Worm (Caenorhabditis elegans): ENCODE results near the gene asp-7.
"Not testable (repeated sequence)": the region's sequence is repeated elsewhere in the genome, so short reads cannot be mapped to it uniquely, and the experiment has no call there.

Gene asp-7

DNA sequence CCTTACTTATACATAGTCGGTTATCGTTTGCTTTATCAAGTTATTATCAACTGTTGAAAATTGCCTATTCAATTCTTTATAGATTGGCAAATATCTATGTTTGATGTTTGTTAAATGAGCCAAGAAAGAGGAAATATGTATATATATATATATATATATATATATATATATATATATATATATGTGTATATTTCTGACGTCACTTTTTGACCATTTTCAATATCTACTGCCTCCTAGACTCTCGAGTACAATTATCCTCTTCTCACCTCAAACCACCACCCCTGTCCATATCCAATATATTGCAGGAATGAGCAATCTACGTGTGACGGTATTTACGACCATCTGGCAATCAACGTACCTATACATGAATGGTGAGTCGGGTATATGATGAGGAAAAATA lies 16.8 kb downstream of the asp-7 start, which contains the start of gene F59D6.1:
Gene F59D6.1, plus strand, starts transcription at position 301 of the 400 bp plus-strand sequence.
- no peak for TF ChIP-seq ama-1 (optimal IDR thresholded peaks at IDR 0.05)

DNA sequence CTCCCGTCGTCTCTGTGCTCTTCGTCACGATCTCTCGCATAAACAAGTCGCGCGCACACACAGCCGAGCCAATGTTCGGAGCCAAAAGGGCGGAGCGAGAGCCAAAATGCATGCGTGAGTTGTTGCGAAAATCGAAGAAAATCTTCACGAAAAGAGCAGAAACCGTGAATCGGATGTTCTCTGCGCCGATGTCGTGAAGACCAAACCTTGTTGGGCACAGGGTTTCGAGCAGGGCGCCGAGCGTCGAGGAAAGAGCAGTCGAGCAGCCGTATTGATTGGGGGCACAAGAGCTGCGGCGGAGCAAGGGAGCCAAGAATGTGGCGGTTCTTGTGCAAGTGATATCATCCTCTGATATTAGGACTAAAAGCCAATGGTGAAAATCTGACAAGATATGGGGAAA lies 18.3 kb downstream of the asp-7 start:
- TF ChIP-seq tbx-11 (GFP tag; IDR thresholded peaks at IDR 0.05), result no peak
- no peak for TF ChIP-seq pes-1 (GFP tag; IDR thresholded peaks at IDR 0.05)
- TF ChIP-seq flt-1 (GFP tag; IDR thresholded peaks at IDR 0.05), result no peak
- TF ChIP-seq sea-1 (GFP tag; conservative IDR thresholded peaks at IDR 0.05), result no peak
- no peak for TF ChIP-seq ets-7 (tag; optimal IDR thresholded peaks at IDR 0.05)
- TF ChIP-seq hmg-4 (GFP tag; optimal IDR thresholded peaks at IDR 0.05), result no peak
- no peak for TF ChIP-seq scrt-1 (GFP tag; IDR thresholded peaks at IDR 0.05)
- TF ChIP-seq ama-1 (optimal IDR thresholded peaks at IDR 0.05), result no peak
- TF ChIP-seq ceh-13 (GFP tag; optimal IDR thresholded peaks at IDR 0.05), result no peak
- no peak for TF ChIP-seq ceh-36 (tag; optimal IDR thresholded peaks at IDR 0.05)
- TF ChIP-seq tbx-37 (GFP tag; conservative IDR thresholded peaks at IDR 0.05), result no peak
- TF ChIP-seq aly-1 (tag; optimal IDR thresholded peaks at IDR 0.05), result no peak
- TF ChIP-seq tra-4 (tag; optimal IDR thresholded peaks at IDR 0.05), result no peak
- no peak for TF ChIP-seq hnd-1 (tag; optimal IDR thresholded peaks at IDR 0.05)
- no peak for TF ChIP-seq F13C5.2 (tag; optimal IDR thresholded peaks at IDR 0.05)
- TF ChIP-seq B0310.2 (tag; optimal IDR thresholded peaks at IDR 0.05), result no peak

DNA sequence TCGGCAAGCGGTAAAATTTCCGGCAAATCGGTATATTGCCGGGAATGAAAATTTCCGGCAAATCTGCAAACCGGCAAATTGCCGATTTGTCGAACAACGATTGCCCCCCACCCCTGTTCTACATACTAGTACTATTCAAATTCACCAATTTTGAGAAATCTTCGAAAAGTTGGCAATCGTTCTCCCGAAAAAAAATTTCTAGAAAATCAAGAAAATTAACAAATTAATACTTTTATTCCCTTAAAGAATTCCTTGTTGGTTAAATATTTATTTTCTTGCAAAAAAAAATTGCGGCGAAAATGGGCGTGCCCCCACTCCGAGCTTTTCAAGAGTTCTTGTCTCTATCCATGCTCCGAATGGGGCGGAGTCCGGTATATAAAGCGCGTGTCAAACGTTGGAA lies 26.2 kb downstream of the asp-7 start, which contains the start of gene C50H11.8:
Gene C50H11.8, plus strand, starts transcription at position 301 of the 400 bp plus-strand sequence.
- TF ChIP-seq hmbx-1 (tag; optimal IDR thresholded peaks at IDR 0.05), result no peak

- no peak for TF ChIP-seq flt-1 (GFP tag; IDR thresholded peaks at IDR 0.05)
- TF ChIP-seq ets-7 (tag; optimal IDR thresholded peaks at IDR 0.05), result no peak
- no peak for TF ChIP-seq tbx-11 (GFP tag; IDR thresholded peaks at IDR 0.05)
- no peak for TF ChIP-seq hnd-1 (tag; optimal IDR thresholded peaks at IDR 0.05)
- TF ChIP-seq sea-1 (GFP tag; conservative IDR thresholded peaks at IDR 0.05), result no peak
- no peak for TF ChIP-seq ama-1 (optimal IDR thresholded peaks at IDR 0.05)
- no peak for TF ChIP-seq ceh-36 (tag; optimal IDR thresholded peaks at IDR 0.05)
- TF ChIP-seq hmg-4 (GFP tag; optimal IDR thresholded peaks at IDR 0.05), result no peak
- no peak for TF ChIP-seq tra-4 (tag; optimal IDR thresholded peaks at IDR 0.05)
- TF ChIP-seq scrt-1 (GFP tag; IDR thresholded peaks at IDR 0.05), result no peak
- TF ChIP-seq B0310.2 (tag; optimal IDR thresholded peaks at IDR 0.05), result no peak
- TF ChIP-seq pes-1 (GFP tag; IDR thresholded peaks at IDR 0.05), result no peak
- TF ChIP-seq tbx-37 (GFP tag; conservative IDR thresholded peaks at IDR 0.05), result no peak
- no peak for TF ChIP-seq ceh-13 (GFP tag; optimal IDR thresholded peaks at IDR 0.05)
- TF ChIP-seq F13C5.2 (tag; optimal IDR thresholded peaks at IDR 0.05), result no peak
- no peak for TF ChIP-seq hmbx-1 (tag; optimal IDR thresholded peaks at IDR 0.05)
Measured at ce11 chrV:3058996-3059395, 30.9 kb downstream of the asp-7 start, which contains the start of gene str-244. Gene str-244 (minus strand): TSS chrV:3059096.

DNA sequence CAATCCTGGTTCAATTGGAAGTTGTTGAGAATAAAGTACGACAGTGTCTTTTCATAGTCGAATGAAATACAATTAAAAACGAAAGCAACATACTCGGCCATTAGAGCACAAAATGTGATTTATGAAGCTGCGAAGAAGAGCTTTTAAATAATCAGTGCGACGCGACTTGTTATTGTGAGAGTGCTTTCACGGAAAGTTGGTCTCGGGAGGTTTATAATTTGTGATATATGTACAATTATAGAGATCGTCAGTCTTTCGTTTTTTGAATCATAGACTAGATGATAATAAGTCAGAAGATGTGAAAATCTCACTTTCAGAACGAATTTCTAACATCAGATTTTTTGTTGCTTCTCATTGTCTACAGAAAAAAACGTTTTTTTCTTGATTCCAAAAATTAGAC lies 34.0 kb downstream of the asp-7 start, which contains the start of gene srt-15:
Gene srt-15, minus strand, starts transcription at position 101 of the 400 bp plus-strand sequence.
- TF ChIP-seq hnd-1 (tag; optimal IDR thresholded peaks at IDR 0.05), result no peak
- no peak for TF ChIP-seq tra-4 (tag; optimal IDR thresholded peaks at IDR 0.05)
- TF ChIP-seq ceh-13 (GFP tag; optimal IDR thresholded peaks at IDR 0.05), result no peak
- TF ChIP-seq ama-1 (optimal IDR thresholded peaks at IDR 0.05), result no peak
- TF ChIP-seq flt-1 (GFP tag; IDR thresholded peaks at IDR 0.05), result no peak
- TF ChIP-seq tbx-11 (GFP tag; IDR thresholded peaks at IDR 0.05), result no peak
- TF ChIP-seq aly-1 (tag; optimal IDR thresholded peaks at IDR 0.05), result no peak
- no peak for TF ChIP-seq B0310.2 (tag; optimal IDR thresholded peaks at IDR 0.05)
- no peak for TF ChIP-seq ceh-36 (tag; optimal IDR thresholded peaks at IDR 0.05)
- TF ChIP-seq hmg-4 (GFP tag; optimal IDR thresholded peaks at IDR 0.05), result no peak
- TF ChIP-seq sea-1 (GFP tag; conservative IDR thresholded peaks at IDR 0.05), result no peak
- no peak for TF ChIP-seq tbx-37 (GFP tag; conservative IDR thresholded peaks at IDR 0.05)
- TF ChIP-seq hmbx-1 (tag; optimal IDR thresholded peaks at IDR 0.05), result no peak
- no peak for TF ChIP-seq ets-7 (tag; optimal IDR thresholded peaks at IDR 0.05)
- no peak for TF ChIP-seq F13C5.2 (tag; optimal IDR thresholded peaks at IDR 0.05)
- no peak for TF ChIP-seq scrt-1 (GFP tag; IDR thresholded peaks at IDR 0.05)
- no peak for TF ChIP-seq pes-1 (GFP tag; IDR thresholded peaks at IDR 0.05)

ce11 chrV:3064418-3064817 lies 36.3 kb downstream of the asp-7 start, which contains the start of gene srt-16:
Gene srt-16 (minus strand): TSS chrV:3064518.
- not testable (repeated sequence) for TF ChIP-seq scrt-1 (GFP tag; IDR thresholded peaks at IDR 0.05); tbx-11 (GFP tag; IDR thresholded peaks at IDR 0.05); hmbx-1 (tag; optimal IDR thresholded peaks at IDR 0.05)

ce11 chrV:3065928-3066327 lies 37.8 kb downstream of the asp-7 start, which contains the start of gene srh-185:
Gene srh-185 (plus strand): TSS chrV:3066228.
- no peak for TF ChIP-seq B0310.2 (tag; optimal IDR thresholded peaks at IDR 0.05)
- no peak for TF ChIP-seq tbx-11 (GFP tag; IDR thresholded peaks at IDR 0.05)
- TF ChIP-seq hmbx-1 (tag; optimal IDR thresholded peaks at IDR 0.05), result no peak
- no peak for TF ChIP-seq F13C5.2 (tag; optimal IDR thresholded peaks at IDR 0.05)
- no peak for TF ChIP-seq hmg-4 (GFP tag; optimal IDR thresholded peaks at IDR 0.05)
- no peak for TF ChIP-seq ceh-13 (GFP tag; optimal IDR thresholded peaks at IDR 0.05)
- no peak for TF ChIP-seq tbx-37 (GFP tag; conservative IDR thresholded peaks at IDR 0.05)
- no peak for TF ChIP-seq scrt-1 (GFP tag; IDR thresholded peaks at IDR 0.05)
- no peak for TF ChIP-seq ama-1 (optimal IDR thresholded peaks at IDR 0.05)
- TF ChIP-seq flt-1 (GFP tag; IDR thresholded peaks at IDR 0.05), result no peak
- no peak for TF ChIP-seq sea-1 (GFP tag; conservative IDR thresholded peaks at IDR 0.05)

DNA sequence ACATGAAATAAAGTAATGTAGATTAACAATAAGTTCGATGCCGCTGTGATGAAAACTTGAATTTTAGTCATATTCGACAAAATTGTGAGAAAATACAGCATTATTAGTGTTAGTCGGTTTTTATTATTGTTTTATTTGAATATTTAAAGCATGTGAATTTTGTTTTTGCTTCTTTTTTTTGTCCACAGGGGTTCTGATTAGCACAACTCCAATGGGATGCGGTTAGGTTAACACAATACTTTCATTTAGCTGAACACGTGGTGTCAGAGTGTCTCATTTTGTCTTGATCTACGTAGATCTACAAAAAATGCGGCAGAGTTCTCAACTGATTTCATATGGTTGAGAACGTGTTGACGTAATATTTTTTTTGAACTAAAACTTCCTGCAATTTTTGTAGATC lies 41.0 kb downstream of the asp-7 start, which contains the start of gene str-40:
Gene str-40, minus strand, starts transcription at position 101 of the 400 bp plus-strand sequence.
- TF ChIP-seq B0310.2 (tag; optimal IDR thresholded peaks at IDR 0.05) (no peak), hnd-1 (tag; optimal IDR thresholded peaks at IDR 0.05) (no peak), pes-1 (GFP tag; IDR thresholded peaks at IDR 0.05) (no peak), ceh-36 (tag; optimal IDR thresholded peaks at IDR 0.05) (no peak), sea-1 (GFP tag; conservative IDR thresholded peaks at IDR 0.05) (no peak), aly-1 (tag; optimal IDR thresholded peaks at IDR 0.05) (no peak), ceh-13 (GFP tag; optimal IDR thresholded peaks at IDR 0.05) (no peak), ets-7 (tag; optimal IDR thresholded peaks at IDR 0.05) (no peak), hmbx-1 (tag; optimal IDR thresholded peaks at IDR 0.05) (no peak), flt-1 (GFP tag; IDR thresholded peaks at IDR 0.05) (no peak), scrt-1 (GFP tag; IDR thresholded peaks at IDR 0.05) (no peak), tra-4 (tag; optimal IDR thresholded peaks at IDR 0.05) (no peak), ama-1 (optimal IDR thresholded peaks at IDR 0.05) (no peak), tbx-37 (GFP tag; conservative IDR thresholded peaks at IDR 0.05) (no peak), tbx-11 (GFP tag; IDR thresholded peaks at IDR 0.05) (no peak)
